Worm (Caenorhabditis elegans): ENCODE results near the gene K02C4.5.

DNA sequence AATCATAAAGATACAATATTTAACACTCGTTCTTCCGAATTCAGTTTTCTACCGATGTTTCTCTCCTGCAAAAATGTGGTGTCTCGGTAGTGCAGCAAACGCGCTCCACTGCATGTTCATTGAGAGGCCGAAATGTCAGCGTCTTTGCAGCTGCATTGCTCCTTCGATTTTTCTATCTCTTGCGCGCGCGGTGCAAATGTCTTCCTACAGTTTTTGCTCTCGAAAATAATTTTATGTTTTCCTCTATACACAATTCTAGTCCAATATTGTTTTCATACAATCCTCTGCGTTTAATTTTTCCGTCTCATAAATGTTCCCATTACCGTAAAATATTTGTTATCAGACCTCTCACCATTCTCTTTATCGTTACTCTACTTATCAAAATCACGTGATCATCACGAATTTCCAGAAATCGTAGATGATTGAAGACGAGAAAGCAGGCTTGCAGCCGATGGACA lies 15.9 kb upstream of the K02C4.5 start, which contains the start of gene ufd-2:
- TF ChIP-seq xbp-1 (tag; optimal IDR thresholded peaks at IDR 0.05), result peak; percentile 54
- peak; percentile 61 to 75 (median 66) for TF ChIP-seq dpl-1 (GFP tag; optimal IDR thresholded peaks at IDR 0.05)
- peak; percentile 4 for TF ChIP-seq nhr-237 (tag; optimal IDR thresholded peaks at IDR 0.05)
- peak; percentile 89 for TF ChIP-seq skn-1 (tag; optimal IDR thresholded peaks at IDR 0.05)
- TF ChIP-seq ces-1 (GFP tag; optimal IDR thresholded peaks at IDR 0.05), result no peak
- TF ChIP-seq pqm-1 (tag; optimal IDR thresholded peaks at IDR 0.05), result no peak
- no peak for TF ChIP-seq unc-62 (GFP tag; optimal IDR thresholded peaks at IDR 0.05)
- peak; percentile 16 for TF ChIP-seq fkh-10 (GFP tag; optimal IDR thresholded peaks at IDR 0.05)
- peak; percentile 16 for TF ChIP-seq unc-130 (tag; optimal IDR thresholded peaks at IDR 0.05)
